Fruit fly (Drosophila melanogaster): ENCODE measurements around the gene Atg101.

Atg101 gene

dm6 chrX:18789353-18790210, 1.9 kb upstream of the Atg101 start (continued):
- TF ChIP-seq schlank (tag; optimal IDR thresholded peaks at IDR 0.05) (no peak), HLHmδ (GFP tag; optimal IDR thresholded peaks at IDR 0.05) (no peak), unc-4 (GFP tag; IDR thresholded peaks at IDR 0.05; ENCODE audit: partially characterized antibody) (no peak), ash1 (GFP tag; optimal IDR thresholded peaks at IDR 0.05) (no peak), org-1 (GFP tag; optimal IDR thresholded peaks at IDR 0.05) (peak; percentile 37), H15 (GFP tag; IDR thresholded peaks at IDR 0.05) (no peak), ems (GFP tag; optimal IDR thresholded peaks at IDR 0.05) (peak; percentile 43), HmgZ (tag; optimal IDR thresholded peaks at IDR 0.05) (peak; percentile 5), Ets65A (GFP tag) (peak; percentile 95), CG15011 (GFP tag; optimal IDR thresholded peaks at IDR 0.05) (peak; percentile 64), CG16815 (GFP tag; optimal IDR thresholded peaks at IDR 0.05) (peak; percentile 62), CG15479 (GFP tag; optimal IDR thresholded peaks at IDR 0.05) (no peak), CG34376 (GFP tag; optimal IDR thresholded peaks at IDR 0.05) (peak; percentile 15), CG31441 (GFP tag; IDR thresholded peaks at IDR 0.05) (peak; percentile 64; the same call in 1 of the 2 replicates), sens-2 (GFP tag; IDR thresholded peaks at IDR 0.05) (no peak), wek (GFP tag; optimal IDR thresholded peaks at IDR 0.05) (no peak), CG11723 (GFP tag; optimal IDR thresholded peaks at IDR 0.05) (peak; percentile 58), row (GFP tag; IDR thresholded peaks at IDR 0.05) (peak; percentile 70), CG11085 (GFP tag; IDR thresholded peaks at IDR 0.05) (no peak), kni (GFP tag; optimal IDR thresholded peaks at IDR 0.05) (no peak), CG4360 (GFP tag; IDR thresholded peaks at IDR 0.05) (no peak), cad (GFP tag; optimal IDR thresholded peaks at IDR 0.05) (no peak), cas (GFP tag; IDR thresholded peaks at IDR 0.05) (no peak), Side (GFP tag; optimal IDR thresholded peaks at IDR 0.05) (peak; percentile 24), CG5245 (GFP tag; optimal IDR thresholded peaks at IDR 0.05) (no peak), toy (GFP tag; IDR thresholded peaks at IDR 0.05) (no peak), CG8089 (GFP tag; optimal IDR thresholded peaks at IDR 0.05) (no peak), CG3995 (GFP tag; optimal IDR thresholded peaks at IDR 0.05) (peak; percentile 63), Drgx (GFP tag; IDR thresholded peaks at IDR 0.05) (peak; percentile 14; the same call in 1 of the 2 replicates), Ptx1 (GFP tag; IDR thresholded peaks at IDR 0.05) (peak; percentile 48; the same call in 1 of the 2 replicates), C15 (GFP tag; IDR thresholded peaks at IDR 0.05) (no peak), nmo (GFP tag; optimal IDR thresholded peaks at IDR 0.05) (peak; percentile 78), CG3726 (GFP tag; IDR thresholded peaks at IDR 0.05) (no peak), ind (GFP tag; optimal IDR thresholded peaks at IDR 0.05) (peak; percentile 46), Tbp (GFP tag; optimal IDR thresholded peaks at IDR 0.05) (no peak), CG2116 (GFP tag; optimal IDR thresholded peaks at IDR 0.05) (peak; percentile 22), CG4282 (GFP tag; optimal IDR thresholded peaks at IDR 0.05) (no peak), CG8290 (GFP tag; optimal IDR thresholded peaks at IDR 0.05) (no peak), CG8290 (tag; optimal IDR thresholded peaks at IDR 0.05) (peak in 1 of 2 experiments; percentile 44), Meics (GFP tag; optimal IDR thresholded peaks at IDR 0.05) (peak; percentile 85), stwl (tag; optimal IDR thresholded peaks at IDR 0.05) (no peak), Xrp1 (GFP tag; IDR thresholded peaks at IDR 0.05) (no peak), CG6272 (GFP tag; IDR thresholded peaks at IDR 0.05) (peak; percentile 34; the same call in 1 of the 2 replicates), Spps (tag; optimal IDR thresholded peaks at IDR 0.05) (no peak), CG1832 (GFP tag; optimal IDR thresholded peaks at IDR 0.05) (no peak), ranshi (GFP tag; IDR thresholded peaks at IDR 0.05) (no peak), tin (GFP tag; optimal IDR thresholded peaks at IDR 0.05) (peak; percentile 49), yki (optimal IDR thresholded peaks at IDR 0.05) (no peak), Hand (GFP tag; optimal IDR thresholded peaks at IDR 0.05) (no peak), CG2875 (GFP tag; optimal IDR thresholded peaks at IDR 0.05) (peak; percentile 37), CG18262 (tag; optimal IDR thresholded peaks at IDR 0.05) (peak; percentile 78)
